Fruit fly (Drosophila melanogaster): Measurements from ENCODE around the gene CG10237.
A peak's percentile ranks its signal among the peaks of the same experiment; 100 is the strongest.

DNA sequence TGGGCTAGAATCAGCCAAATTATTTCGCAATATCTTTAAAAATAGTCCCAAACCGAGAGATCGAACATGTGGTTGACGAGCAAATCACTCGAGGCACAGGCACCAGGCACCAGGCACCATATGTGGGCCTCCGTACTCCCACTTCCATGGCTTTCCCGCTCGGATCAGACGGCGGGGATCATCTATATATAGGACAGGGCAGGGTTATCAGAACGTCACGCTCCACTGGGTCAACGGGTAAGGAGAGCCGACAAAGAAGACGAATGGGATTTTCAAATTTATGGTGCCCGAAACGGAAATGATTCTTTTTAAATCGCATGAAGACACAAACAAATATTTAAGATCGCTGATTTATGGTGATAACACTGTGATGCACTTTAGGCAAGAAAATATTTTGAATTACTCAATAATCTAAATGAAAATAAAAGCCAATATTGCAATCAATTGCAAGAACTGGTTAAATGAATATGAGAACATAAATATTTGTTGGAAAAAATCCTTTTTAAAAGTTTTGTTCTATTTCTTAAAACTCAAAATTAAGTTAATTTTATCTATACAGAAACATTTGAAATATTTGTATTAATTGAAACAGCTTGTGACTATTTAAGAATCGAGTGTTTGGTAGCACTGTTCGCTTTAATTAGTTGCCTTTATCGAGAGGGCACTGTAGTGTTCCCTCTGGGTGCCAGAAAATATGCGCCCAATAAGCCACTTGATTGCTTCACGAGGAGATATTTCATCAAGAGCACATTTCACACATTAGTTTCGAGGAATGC lies 29.2 kb downstream of the CG10237 start:
- TF ChIP-seq sqz (GFP tag; optimal IDR thresholded peaks at IDR 0.05) (no peak), Sox102F (GFP tag; optimal IDR thresholded peaks at IDR 0.05) (peak; percentile 15), sima (GFP tag; optimal IDR thresholded peaks at IDR 0.05) (no peak), gce (GFP tag; IDR thresholded peaks at IDR 0.05) (no peak), CG2875 (GFP tag; optimal IDR thresholded peaks at IDR 0.05) (no peak), aop (GFP tag; IDR thresholded peaks at IDR 0.05) (no peak)
